Worm (Caenorhabditis elegans) whole organism, L1 larva: ENCODE results near the gene C05C10.7.

ENCODE experiments used
- C04F5.9 ChIP-seq: sonication (generic microtip); optimal IDR thresholded peaks from 2 replicates; lab custom pipeline; 2016; ENCODE audit warnings: missing genetic modification characterization, missing compliant biosample characterization
- Y116A8C.19 ChIP-seq: sonication (generic microtip); optimal IDR thresholded peaks from 2 replicates; lab custom pipeline; 2016; ENCODE audit warnings: missing compliant biosample characterization, missing genetic modification characterization, borderline replicate concordance
- alr-1 ChIP-seq: fragments of 200-800 bp; sonication (Bioruptor generic); optimal IDR thresholded peaks from 2 replicates; lab custom pipeline; 2018; ENCODE audit warnings: borderline replicate concordance, mild to moderate bottlenecking, missing genetic modification characterization, missing compliant biosample characterization
- aly-2 ChIP-seq: fragments of 150-350 bp; optimal IDR thresholded peaks from 2 replicates; lab custom pipeline; 2014; ENCODE audit warnings: missing biosample characterization, missing genetic modification characterization
- ama-1 ChIP-seq: fragments of 150-350 bp; optimal IDR thresholded peaks from 2 replicates; lab custom pipeline; 2014
- blmp-1 ChIP-seq: fragments of 150-350 bp; optimal IDR thresholded peaks from 2 replicates; lab custom pipeline; 2014; ENCODE audit warnings: missing biosample characterization, missing genetic modification characterization
- ceh-63 ChIP-seq: fragments of 200-800 bp; sonication (Bioruptor generic); optimal IDR thresholded peaks from 2 replicates; lab custom pipeline; 2018; ENCODE audit warnings: mild to moderate bottlenecking, missing genetic modification characterization, missing compliant biosample characterization
- ceh-82 ChIP-seq, 3 experiments: fragments of 150-350 bp in 1 of 3; sonication (generic microtip) in 2 of 3; optimal IDR thresholded peaks; 2 replicates each; lab custom pipeline; 2014 to 2017; ENCODE audit warnings: missing biosample characterization in 3 of 3, missing genetic modification characterization in 3 of 3
- ceh-88 ChIP-seq: fragments of 200-800 bp; sonication (Bioruptor generic); IDR thresholded peaks from 2 replicates; pipeline ENCODE4 v1.3.6; 2022; ENCODE audit warnings: missing genetic modification characterization, missing compliant biosample characterization
- ces-1 ChIP-seq: fragments of 150-350 bp; optimal IDR thresholded peaks from 2 replicates; lab custom pipeline; 2014; ENCODE audit warnings: missing biosample characterization, missing genetic modification reagents, missing genetic modification characterization
- dsc-1 ChIP-seq: sonication (generic microtip); optimal IDR thresholded peaks from 2 replicates; lab custom pipeline; 2016; ENCODE audit warnings: mild to moderate bottlenecking, missing genetic modification characterization, missing compliant biosample characterization
- efl-1 ChIP-seq, 4 experiments: fragments of 150-350 bp; optimal IDR thresholded peaks in 3 of 4; peaks in 1 of 4; 1 replicate in 1 of 4; 2 replicates in 3 of 4; lab custom pipeline; 2014; ENCODE audit warnings: missing biosample characterization in 2 of 4, missing genetic modification characterization in 2 of 4, missing genetic modification reagents in 2 of 4
- egl-27 ChIP-seq, 2 experiments: fragments of 150-350 bp in 1 of 2; sonication (generic microtip); optimal IDR thresholded peaks; 3 replicates each; lab custom pipeline; 2017 to 2018; ENCODE audit warnings: missing biosample characterization in 2 of 2, missing genetic modification characterization in 2 of 2, missing genetic modification reagents in 2 of 2
- elt-3 ChIP-seq, 6 experiments: fragments of 150-350 bp in 1 of 6; sonication (generic microtip); optimal IDR thresholded peaks; 2 replicates each; lab custom pipeline; 2017 to 2018; ENCODE audit warnings: missing biosample characterization in 6 of 6, missing genetic modification characterization in 6 of 6, inconsistent platforms in 1 of 6
- ets-5 ChIP-seq: fragments of 200-800 bp; sonication (Bioruptor generic); IDR thresholded peaks from 2 replicates; pipeline ENCODE4 v1.3.6; 2022; ENCODE audit warnings: missing genetic modification characterization, missing compliant biosample characterization
- fkh-4 ChIP-seq: sonication (generic microtip); optimal IDR thresholded peaks from 2 replicates; lab custom pipeline; 2016; ENCODE audit warnings: missing compliant biosample characterization, missing genetic modification characterization, borderline replicate concordance
- fkh-8 ChIP-seq: sonication (generic microtip); optimal IDR thresholded peaks from 2 replicates; lab custom pipeline; 2016; ENCODE audit warnings: mild to moderate bottlenecking, missing genetic modification characterization, missing compliant biosample characterization
- fos-1 ChIP-seq: fragments of 150-350 bp; optimal IDR thresholded peaks from 2 replicates; lab custom pipeline; 2014; ENCODE audit warnings: missing biosample characterization, missing genetic modification characterization
- grh-1 ChIP-seq: fragments of 200-800 bp; sonication (Bioruptor generic); IDR thresholded peaks from 2 replicates; pipeline ENCODE4 v1.3.6; 2022; ENCODE audit warnings: missing genetic modification reagents, missing genetic modification characterization, missing compliant biosample characterization
- hlh-4 ChIP-seq: sonication (generic microtip); optimal IDR thresholded peaks from 2 replicates; lab custom pipeline; 2016; ENCODE audit warnings: mild to moderate bottlenecking, missing genetic modification characterization, missing compliant biosample characterization
- hpl-2 ChIP-seq: fragments of 150-350 bp; optimal IDR thresholded peaks from 2 replicates; lab custom pipeline; 2014; ENCODE audit warnings: missing biosample characterization, missing genetic modification reagents, missing genetic modification characterization
- irx-1 ChIP-seq: sonication (generic microtip); optimal IDR thresholded peaks from 2 replicates; lab custom pipeline; 2016; ENCODE audit warnings: missing genetic modification characterization, missing compliant biosample characterization
- isw-1 ChIP-seq: fragments of 200-800 bp; sonication (Bioruptor generic); IDR thresholded peaks from 2 replicates; pipeline ENCODE4 v1.3.6; 2022; ENCODE audit warnings: missing genetic modification characterization, missing compliant biosample characterization
- lin-15B ChIP-seq: fragments of 150-350 bp; sonication (generic microtip); optimal IDR thresholded peaks from 3 replicates; lab custom pipeline; 2014; ENCODE audit warnings: missing biosample characterization, missing genetic modification characterization
- lin-35 ChIP-seq, 2 experiments: fragments of 150-350 bp; optimal IDR thresholded peaks; 2 replicates each; lab custom pipeline; 2014; ENCODE audit warnings: missing biosample characterization in 2 of 2, missing genetic modification characterization in 2 of 2, missing genetic modification reagents in 2 of 2
- lin-39 ChIP-seq: fragments of 150-350 bp; optimal IDR thresholded peaks from 2 replicates; lab custom pipeline; 2014; ENCODE audit warnings: missing biosample characterization, missing genetic modification reagents, missing genetic modification characterization
- lsy-2 ChIP-seq, 2 experiments: fragments of 150-350 bp; optimal IDR thresholded peaks; 2 replicates each; lab custom pipeline; 2014; ENCODE audit warnings: missing biosample characterization in 2 of 2, missing genetic modification characterization in 2 of 2
- mab-9 ChIP-seq: fragments of 200-800 bp; sonication (Bioruptor generic); IDR thresholded peaks from 2 replicates; pipeline ENCODE4 v1.3.6; 2022; ENCODE audit warnings: missing genetic modification reagents, missing genetic modification characterization, missing compliant biosample characterization
- mep-1 ChIP-seq: fragments of 150-350 bp; optimal IDR thresholded peaks from 2 replicates; lab custom pipeline; 2014; ENCODE audit warnings: missing biosample characterization, missing genetic modification characterization
- nhr-20 ChIP-seq: sonication (generic microtip); optimal IDR thresholded peaks from 2 replicates; lab custom pipeline; 2016; ENCODE audit warnings: mild to moderate bottlenecking, missing genetic modification characterization, missing compliant biosample characterization
- nhr-47 ChIP-seq: sonication (generic microtip); optimal IDR thresholded peaks from 2 replicates; lab custom pipeline; 2016; ENCODE audit warnings: mild to moderate bottlenecking, missing genetic modification characterization, moderate library complexity, missing compliant biosample characterization
- nhr-71 ChIP-seq: sonication (generic microtip); optimal IDR thresholded peaks from 2 replicates; lab custom pipeline; 2016; ENCODE audit warnings: mild to moderate bottlenecking, missing genetic modification characterization, moderate library complexity, missing compliant biosample characterization
- nhr-76 ChIP-seq: sonication (generic microtip); optimal IDR thresholded peaks from 2 replicates; lab custom pipeline; 2017; ENCODE audit warnings: missing biosample characterization, missing genetic modification characterization
- nhr-77 ChIP-seq: fragments of 150-350 bp; optimal IDR thresholded peaks from 2 replicates; lab custom pipeline; 2014; ENCODE audit warnings: missing biosample characterization, missing genetic modification characterization
- nhr-84 ChIP-seq: sonication (generic microtip); optimal IDR thresholded peaks from 2 replicates; lab custom pipeline; 2017; ENCODE audit warnings: missing biosample characterization, missing genetic modification characterization
- nhr-90 ChIP-seq: sonication (generic microtip); optimal IDR thresholded peaks from 2 replicates; lab custom pipeline; 2016; ENCODE audit warnings: mild to moderate bottlenecking, missing genetic modification characterization, missing compliant biosample characterization; ENCODE audit not compliant: poor library complexity
- pag-3 ChIP-seq: sonication (generic microtip); optimal IDR thresholded peaks from 2 replicates; lab custom pipeline; 2017; ENCODE audit warnings: missing genetic modification characterization, mild to moderate bottlenecking, missing compliant biosample characterization, antibody characterized with exemption, borderline replicate concordance; ENCODE audit not compliant: insufficient read depth
- pax-3 ChIP-seq: fragments of 200-800 bp; sonication (Bioruptor generic); optimal IDR thresholded peaks from 2 replicates; lab custom pipeline; 2018; ENCODE audit warnings: mild to moderate bottlenecking, missing genetic modification characterization, moderate library complexity, missing compliant biosample characterization
- rnt-1 ChIP-seq: sonication (generic microtip); optimal IDR thresholded peaks from 2 replicates; lab custom pipeline; 2016; ENCODE audit warnings: mild to moderate bottlenecking, missing genetic modification characterization, moderate library complexity, missing compliant biosample characterization
- skn-1 ChIP-seq: fragments of 150-350 bp; optimal IDR thresholded peaks from 2 replicates; lab custom pipeline; 2014; ENCODE audit warnings: missing biosample characterization, missing genetic modification characterization
- snpc-4 ChIP-seq: fragments of 150-350 bp; optimal IDR thresholded peaks from 2 replicates; lab custom pipeline; 2014; ENCODE audit warnings: missing biosample characterization, missing genetic modification characterization
- snu-23 ChIP-seq: sonication (generic microtip); optimal IDR thresholded peaks from 2 replicates; lab custom pipeline; 2016; ENCODE audit warnings: missing genetic modification characterization, missing compliant biosample characterization
- tbx-2 ChIP-seq: sonication (generic microtip); optimal IDR thresholded peaks from 2 replicates; lab custom pipeline; 2016; ENCODE audit warnings: missing genetic modification characterization, missing compliant biosample characterization
- tlp-1 ChIP-seq: fragments of 150-350 bp; optimal IDR thresholded peaks from 2 replicates; lab custom pipeline; 2014; ENCODE audit warnings: missing biosample characterization, missing genetic modification characterization
- unc-30 ChIP-seq: sonication (generic microtip); optimal IDR thresholded peaks from 2 replicates; lab custom pipeline; 2017; ENCODE audit warnings: missing biosample characterization, missing genetic modification characterization
- unc-62 ChIP-seq: fragments of 150-350 bp; optimal IDR thresholded peaks from 2 replicates; lab custom pipeline; 2014; ENCODE audit warnings: missing biosample characterization, missing genetic modification reagents, missing genetic modification characterization
- unc-86 ChIP-seq: sonication (generic microtip); optimal IDR thresholded peaks from 2 replicates; lab custom pipeline; 2016; ENCODE audit warnings: missing genetic modification characterization, missing compliant biosample characterization
- unc-98 ChIP-seq: fragments of 200-800 bp; sonication (Bioruptor generic); IDR thresholded peaks from 2 replicates; pipeline ENCODE4 v1.3.6; 2022; ENCODE audit warnings: missing genetic modification characterization, missing compliant biosample characterization
- ztf-11 ChIP-seq, 2 experiments: sonication (generic microtip); optimal IDR thresholded peaks; 2 replicates each; lab custom pipeline; 2016 to 2017; ENCODE audit warnings: missing genetic modification characterization in 2 of 2, missing biosample characterization in 1 of 2, missing compliant biosample characterization in 1 of 2
- ztf-4 ChIP-seq: fragments of 150-350 bp; optimal IDR thresholded peaks from 2 replicates; lab custom pipeline; 2014; ENCODE audit warnings: missing biosample characterization, missing genetic modification characterization

C05C10.7 gene

DNA sequence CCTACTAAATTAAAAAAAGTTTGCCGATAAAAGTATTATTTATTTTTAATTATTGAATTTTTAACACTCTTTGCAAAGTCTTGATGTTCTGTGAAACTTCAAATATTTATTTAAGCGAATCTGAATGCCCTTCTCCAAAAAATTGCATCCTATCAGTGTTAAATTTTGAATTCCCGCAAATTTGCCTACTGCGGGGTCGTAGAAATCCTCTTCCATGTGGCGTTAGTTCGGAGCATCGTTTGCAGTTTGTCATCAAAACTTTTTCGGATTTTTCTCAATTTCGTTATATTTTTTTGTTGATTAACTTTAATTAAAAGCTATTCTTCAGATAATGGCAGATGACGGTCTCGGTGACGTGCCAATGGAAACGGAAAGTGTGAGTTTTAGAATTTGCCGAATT is 1.7 kb upstream of the C05C10.7 start, which contains the start of gene ufd-3 (continued):
- peak; percentile 93 for TF ChIP-seq nhr-20 (tag; lab: Kevin White, UChicago)
- peak; percentile 78 for TF ChIP-seq snpc-4 (tag; lab: Kevin White, UChicago)

- TF ChIP-seq snu-23 (peak; percentile 94), isw-1 (0 out of 2 replicates have a peak, but pooled peaks have one; percentile 3), nhr-71 (tag; lab: Kevin White, UChicago) (peak; percentile 97), pag-3 (tag; lab: Kevin White, UChicago) (no peak), nhr-20 (tag; lab: Kevin White, UChicago) (peak; percentile 94), irx-1 (tag; lab: Kevin White, UChicago) (peak; percentile 34), ceh-88 (GFP tag; lab: Robert Waterston, UW) (no peak), Y116A8C.19 (tag; lab: Kevin White, UChicago) (no peak), mep-1 (tag; lab: Kevin White, UChicago) (peak; percentile 87), unc-30 (tag; lab: Kevin White, UChicago) (no peak), unc-86 (tag; lab: Kevin White, UChicago) (no peak), nhr-47 (peak; percentile 75), fos-1 (peak; percentile 65), ces-1 (GFP tag; lab: Kevin White, UChicago) (no peak), nhr-90 (tag; lab: Kevin White, UChicago) (peak; percentile 83), hpl-2 (GFP tag; lab: Kevin White, UChicago) (no peak), tbx-2 (tag; lab: Kevin White, UChicago) (peak; percentile 80), skn-1 (tag; lab: Kevin White, UChicago) (peak; percentile 51), dsc-1 (peak; percentile 43), egl-27 (tag; optimal IDR thresholded peaks at IDR 0.05; lab: Kevin White, UChicago) (peak; percentile 11 to 75), unc-98 (GFP tag; lab: Robert Waterston, UW) (no peak; the same call in 1 of the 2 replicates), grh-1 (GFP tag; lab: Robert Waterston, UW) (0 out of 2 replicates have a peak, but pooled peaks have one; percentile 8), pax-3 (tag; lab: Kevin White, UChicago) (no peak), lin-15B (tag; lab: Kevin White, UChicago) (peak; percentile 11), ztf-11 (tag; optimal IDR thresholded peaks at IDR 0.05; lab: Kevin White, UChicago) (no peak), aly-2 (tag; lab: Kevin White, UChicago) (no peak), mab-9 (GFP tag; lab: Robert Waterston, UW) (no peak), unc-62 (GFP tag; lab: Kevin White, UChicago) (no peak), fkh-8 (tag; lab: Kevin White, UChicago) (peak; percentile 56), tlp-1 (tag; lab: Kevin White, UChicago) (no peak), blmp-1 (tag; lab: Kevin White, UChicago) (peak; percentile 97), fkh-4 (tag; lab: Kevin White, UChicago) (no peak), nhr-76 (tag; lab: Kevin White, UChicago) (peak; percentile 22), nhr-84 (tag; lab: Kevin White, UChicago) (peak; percentile 37), lin-35 (GFP tag; optimal IDR thresholded peaks at IDR 0.05; lab: Kevin White, UChicago) (peak; percentile 75 to 87), elt-3 (tag; optimal IDR thresholded peaks at IDR 0.05; lab: Kevin White, UChicago) (peak in 3 of 6 experiments; percentile 70 to 98 (median 75)), efl-1 (optimal IDR thresholded peaks at IDR 0.05; lab: Kevin White, UChicago) (peak; percentile 62 to 74), efl-1 (GFP tag; optimal IDR thresholded peaks at IDR 0.05 in 1 of 2; lab: Kevin White, UChicago) (peak; percentile 68 to 96), nhr-77 (tag; lab: Kevin White, UChicago) (peak; percentile 78), hlh-4 (tag; lab: Kevin White, UChicago) (no peak), alr-1 (no peak), ama-1 (peak; percentile 41), rnt-1 (peak; percentile 76), ceh-82 (tag; optimal IDR thresholded peaks at IDR 0.05; lab: Kevin White, UChicago) (peak; percentile 14 to 59 (median 26)), lsy-2 (tag; optimal IDR thresholded peaks at IDR 0.05; lab: Kevin White, UChicago) (peak; percentile 80 to 89), ceh-63 (GFP tag; lab: Kevin White, UChicago) (no peak), C04F5.9 (tag; lab: Kevin White, UChicago) (peak; percentile 20), ets-5 (no peak), ztf-4 (tag; lab: Kevin White, UChicago) (peak; percentile 60), snpc-4 (tag; lab: Kevin White, UChicago) (peak; percentile 40), lin-39 (tag; lab: Kevin White, UChicago) (peak; percentile 42)
Measured at ce11 chrII:9937611-9938010, 1.2 kb downstream of the C05C10.7 start.
